Worm (Caenorhabditis elegans) whole organism, L2 larva: ENCODE data around the gene F49C12.6.

Experiments
- C34F6.9 ChIP-seq: fragments of 150-350 bp; optimal IDR thresholded peaks from 2 replicates; lab custom pipeline; 2014; ENCODE audit warnings: missing biosample characterization, missing genetic modification characterization
- F13H6.1 ChIP-seq: sonication (generic microtip); optimal IDR thresholded peaks from 2 replicates; lab custom pipeline; 2016; ENCODE audit warnings: missing genetic modification characterization, missing compliant biosample characterization
- R02D3.7 ChIP-seq: fragments of 150-350 bp; optimal IDR thresholded peaks from 2 replicates; lab custom pipeline; 2014; ENCODE audit warnings: missing biosample characterization, missing genetic modification characterization
- Y55F3AM.14 ChIP-seq: fragments of 200-800 bp; sonication (Bioruptor generic); optimal IDR thresholded peaks from 2 replicates; lab custom pipeline; 2018; ENCODE audit warnings: mild to moderate bottlenecking, missing genetic modification characterization, missing compliant biosample characterization
- alr-1 ChIP-seq: fragments of 150-350 bp; optimal IDR thresholded peaks from 2 replicates; lab custom pipeline; 2014; ENCODE audit warnings: missing biosample characterization, missing genetic modification characterization
- aly-2 ChIP-seq: fragments of 150-350 bp; optimal IDR thresholded peaks from 2 replicates; lab custom pipeline; 2014; ENCODE audit warnings: missing biosample characterization, missing genetic modification characterization
- ama-1 ChIP-seq: fragments of 150-350 bp; optimal IDR thresholded peaks from 2 replicates; lab custom pipeline; 2018; ENCODE audit warnings: inconsistent platforms
- ceh-16 ChIP-seq: fragments of 150-350 bp; optimal IDR thresholded peaks from 2 replicates; lab custom pipeline; 2014; ENCODE audit warnings: missing biosample characterization, missing genetic modification characterization
- ceh-82 ChIP-seq: fragments of 150-350 bp; optimal IDR thresholded peaks from 2 replicates; lab custom pipeline; 2014; ENCODE audit warnings: missing biosample characterization, missing genetic modification characterization
- crh-2 ChIP-seq: sonication (generic microtip); optimal IDR thresholded peaks from 2 replicates; lab custom pipeline; 2017; ENCODE audit warnings: missing biosample characterization, missing genetic modification characterization
- dmd-4 ChIP-seq: sonication (generic microtip); optimal IDR thresholded peaks from 2 replicates; lab custom pipeline; 2017; ENCODE audit warnings: missing biosample characterization, missing genetic modification characterization
- egl-27 ChIP-seq: sonication (generic microtip); optimal IDR thresholded peaks from 3 replicates; lab custom pipeline; 2017; ENCODE audit warnings: missing biosample characterization, missing genetic modification reagents, missing genetic modification characterization
- gmeb-1 ChIP-seq: fragments of 150-350 bp; optimal IDR thresholded peaks from 2 replicates; lab custom pipeline; 2014; ENCODE audit warnings: missing biosample characterization, missing genetic modification characterization
- lin-11 ChIP-seq: fragments of 150-350 bp; sonication (generic microtip); optimal IDR thresholded peaks from 2 replicates; lab custom pipeline; 2014; ENCODE audit warnings: missing biosample characterization, missing genetic modification characterization, inconsistent platforms, mixed read lengths
- lin-39 ChIP-seq: fragments of 150-350 bp; optimal IDR thresholded peaks from 2 replicates; lab custom pipeline; 2014; ENCODE audit warnings: missing biosample characterization, missing genetic modification reagents, missing genetic modification characterization
- lsy-2 ChIP-seq, 2 experiments: fragments of 150-350 bp in 1 of 2; sonication (generic microtip) in 1 of 2; optimal IDR thresholded peaks; 2 replicates each; lab custom pipeline; 2014 to 2017; ENCODE audit warnings: missing biosample characterization in 2 of 2, missing genetic modification characterization in 2 of 2
- mab-5 ChIP-seq: fragments of 150-350 bp; optimal IDR thresholded peaks from 2 replicates; lab custom pipeline; 2014; ENCODE audit warnings: missing biosample characterization, missing genetic modification characterization
- mbf-1 ChIP-seq: sonication (generic microtip); optimal IDR thresholded peaks from 2 replicates; lab custom pipeline; 2017; ENCODE audit warnings: missing biosample characterization, missing genetic modification characterization
- mdl-1 ChIP-seq, 2 experiments: fragments of 150-350 bp in 1 of 2; sonication (generic microtip) in 1 of 2; optimal IDR thresholded peaks; 2 replicates each; lab custom pipeline; 2017; ENCODE audit warnings: missing biosample characterization in 2 of 2, missing genetic modification characterization in 2 of 2
- nhr-10 ChIP-seq: sonication (generic microtip); optimal IDR thresholded peaks from 2 replicates; lab custom pipeline; 2017; ENCODE audit warnings: missing biosample characterization, missing genetic modification characterization
- nhr-11 ChIP-seq: fragments of 150-350 bp; optimal IDR thresholded peaks from 2 replicates; lab custom pipeline; 2014; ENCODE audit warnings: missing biosample characterization, missing genetic modification characterization
- nhr-12 ChIP-seq: fragments of 150-350 bp; optimal IDR thresholded peaks from 2 replicates; lab custom pipeline; 2014; ENCODE audit warnings: missing biosample characterization, missing genetic modification characterization
- nhr-129 ChIP-seq: fragments of 150-350 bp; optimal IDR thresholded peaks from 2 replicates; lab custom pipeline; 2014; ENCODE audit warnings: missing biosample characterization, missing genetic modification characterization
- nhr-21 ChIP-seq: fragments of 150-350 bp; optimal IDR thresholded peaks from 2 replicates; lab custom pipeline; 2014; ENCODE audit warnings: missing biosample characterization, missing genetic modification characterization
- nhr-23 ChIP-seq: fragments of 150-350 bp; optimal IDR thresholded peaks from 2 replicates; lab custom pipeline; 2014; ENCODE audit warnings: missing biosample characterization, missing genetic modification reagents, missing genetic modification characterization
- nhr-237 ChIP-seq: fragments of 150-350 bp; optimal IDR thresholded peaks from 2 replicates; lab custom pipeline; 2014; ENCODE audit warnings: missing biosample characterization, missing genetic modification characterization
- nhr-6 ChIP-seq: fragments of 150-350 bp; optimal IDR thresholded peaks from 2 replicates; lab custom pipeline; 2014; ENCODE audit warnings: missing biosample characterization, missing genetic modification characterization
- peb-1 ChIP-seq: fragments of 150-350 bp; optimal IDR thresholded peaks from 2 replicates; lab custom pipeline; 2014; ENCODE audit warnings: missing biosample characterization, missing genetic modification characterization
- sma-3 ChIP-seq: sonication (generic microtip); optimal IDR thresholded peaks from 2 replicates; lab custom pipeline; 2016; ENCODE audit warnings: missing genetic modification reagents, missing genetic modification characterization, missing compliant biosample characterization
- sma-9 ChIP-seq, 2 experiments: fragments of 150-350 bp in 1 of 2; sonication (generic microtip) in 1 of 2; optimal IDR thresholded peaks; 2 replicates each; lab custom pipeline; 2014 to 2016; ENCODE audit warnings: missing genetic modification characterization in 2 of 2, mild to moderate bottlenecking in 1 of 2, missing biosample characterization in 1 of 2, missing compliant biosample characterization in 1 of 2, missing genetic modification reagents in 1 of 2, moderate library complexity in 1 of 2
- unc-39 ChIP-seq: fragments of 150-350 bp; optimal IDR thresholded peaks from 2 replicates; lab custom pipeline; 2014; ENCODE audit warnings: missing biosample characterization, missing genetic modification characterization
- unc-55 ChIP-seq: fragments of 150-350 bp; sonication (generic microtip); optimal IDR thresholded peaks from 3 replicates; lab custom pipeline; 2014; ENCODE audit warnings: missing biosample characterization, missing genetic modification reagents, missing genetic modification characterization
- unc-62 ChIP-seq: fragments of 150-350 bp; optimal IDR thresholded peaks from 2 replicates; lab custom pipeline; 2014; ENCODE audit warnings: missing biosample characterization, missing genetic modification reagents, missing genetic modification characterization
- zag-1 ChIP-seq: fragments of 150-350 bp; optimal IDR thresholded peaks from 2 replicates; lab custom pipeline; 2014; ENCODE audit warnings: missing biosample characterization, missing genetic modification characterization
- ztf-1 ChIP-seq: fragments of 200-800 bp; sonication (Bioruptor generic); conservative IDR thresholded peaks from 2 replicates; pipeline ENCODE4 v1.3.6; 2022; ENCODE audit warnings: missing genetic modification characterization, missing compliant biosample characterization

The F49C12.6 gene

DNA sequence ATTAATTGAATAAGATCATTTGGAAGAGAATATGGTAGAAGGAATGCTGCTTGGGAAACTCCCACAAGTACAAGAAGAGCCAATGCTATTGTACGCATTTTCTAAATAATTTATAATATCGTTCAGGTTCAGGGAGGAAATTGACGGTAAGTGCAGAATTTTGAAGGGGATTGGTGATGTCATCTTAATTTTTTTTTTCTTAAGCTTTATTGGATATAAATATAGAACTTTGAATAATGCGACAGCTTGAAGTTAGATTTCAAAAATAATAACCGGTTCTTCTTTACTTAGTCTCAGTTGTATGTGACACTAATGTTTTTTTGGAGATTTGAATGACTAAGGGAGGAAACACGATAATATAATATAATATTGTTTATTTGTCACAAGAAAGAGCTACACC lies 21.9 kb upstream of the F49C12.6 start, which contains the start of gene nspg-7.1:
Gene nspg-7.1 (minus strand): TSS at position 101 of the 400 bp plus-strand sequence.
- TF ChIP-seq aly-2 (tag; lab: Kevin White, UChicago), result no peak
- no peak for TF ChIP-seq ceh-82 (tag; lab: Kevin White, UChicago)

DNA sequence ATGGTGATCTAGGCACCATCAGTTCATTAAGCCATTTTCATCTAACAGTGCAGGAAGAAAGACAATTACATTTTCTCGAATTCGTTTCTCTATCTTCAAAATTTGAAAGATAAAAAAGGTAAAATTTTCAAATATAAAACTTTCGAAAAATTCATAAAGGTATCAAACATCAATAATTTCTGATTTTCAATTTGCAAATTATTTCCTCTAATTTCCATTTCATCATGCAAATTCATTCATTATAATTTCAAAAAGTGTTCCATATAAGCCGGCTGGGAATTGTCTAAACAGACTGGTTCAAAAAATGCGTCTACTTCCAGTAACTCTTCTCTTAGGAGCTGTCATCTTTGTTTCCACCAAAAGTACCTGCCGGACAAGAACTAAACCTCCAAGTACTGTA lies 18.8 kb upstream of the F49C12.6 start, which contains the start of gene clec-183:
Gene clec-183 (plus strand): TSS at position 301 of the 400 bp plus-strand sequence.
- TF ChIP-seq R02D3.7 (no peak), ceh-82 (tag; lab: Kevin White, UChicago) (no peak), dmd-4 (tag; lab: Kevin White, UChicago) (no peak), unc-55 (GFP tag; lab: Kevin White, UChicago) (no peak), nhr-237 (no peak), C34F6.9 (tag; lab: Kevin White, UChicago) (no peak), aly-2 (tag; lab: Kevin White, UChicago) (no peak), sma-9 (GFP tag; optimal IDR thresholded peaks at IDR 0.05; lab: Kevin White, UChicago) (no peak), sma-9 (tag; optimal IDR thresholded peaks at IDR 0.05; lab: Kevin White, UChicago) (no peak), nhr-21 (tag; lab: Kevin White, UChicago) (no peak), egl-27 (tag; lab: Kevin White, UChicago) (no peak)

ce11 chrIV:9323989-9324506 lies 15.2 kb upstream of the F49C12.6 start, which contains the start of the genes nspg-11 and F49C12.15:
nspg-11 (minus strand) TSS chrIV:9324089.
F49C12.15 (plus strand) TSS chrIV:9324456.
- TF ChIP-seq Y55F3AM.14 (GFP tag; lab: Kevin White, UChicago) (no peak), sma-9 (GFP tag; optimal IDR thresholded peaks at IDR 0.05; lab: Kevin White, UChicago) (no peak), sma-9 (tag; optimal IDR thresholded peaks at IDR 0.05; lab: Kevin White, UChicago) (no peak), R02D3.7 (no peak)

DNA sequence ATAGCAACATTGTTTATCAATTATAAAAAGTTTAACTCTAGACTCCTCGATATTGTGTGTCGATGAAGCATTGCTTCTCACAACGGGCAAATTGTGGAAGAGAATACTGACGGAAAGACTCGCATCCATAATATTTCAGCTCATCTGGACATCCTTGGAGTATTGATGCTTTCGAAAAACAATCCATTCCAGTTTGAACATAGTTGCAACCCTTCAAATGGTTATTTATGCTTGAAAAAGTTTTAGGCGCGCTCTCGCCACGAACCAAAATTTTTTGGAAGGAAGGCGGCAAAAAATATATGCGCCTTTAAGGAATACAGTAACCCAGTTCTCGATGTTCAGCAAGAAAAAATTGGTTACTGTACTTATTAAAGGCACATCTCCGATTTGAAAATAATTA lies 13.6 kb upstream of the F49C12.6 start:
- TF ChIP-seq crh-2 (tag; lab: Kevin White, UChicago) (peak; percentile 25), ceh-16 (no peak), aly-2 (tag; lab: Kevin White, UChicago) (no peak), nhr-6 (no peak), Y55F3AM.14 (GFP tag; lab: Kevin White, UChicago) (no peak), nhr-21 (tag; lab: Kevin White, UChicago) (no peak), unc-55 (GFP tag; lab: Kevin White, UChicago) (no peak), unc-62 (GFP tag; lab: Kevin White, UChicago) (no peak), lin-11 (tag; lab: Kevin White, UChicago) (no peak), sma-3 (GFP tag; lab: Kevin White, UChicago) (peak; percentile 25), ztf-1 (GFP tag; lab: Robert Waterston, UW) (no peak), lsy-2 (tag; optimal IDR thresholded peaks at IDR 0.05; lab: Kevin White, UChicago) (no peak), peb-1 (tag; lab: Kevin White, UChicago) (no peak), gmeb-1 (tag; lab: Kevin White, UChicago) (no peak), nhr-11 (tag; lab: Kevin White, UChicago) (no peak), zag-1 (tag; lab: Kevin White, UChicago) (no peak), nhr-23 (tag; lab: Kevin White, UChicago) (no peak), nhr-12 (tag; lab: Kevin White, UChicago) (no peak), nhr-10 (tag; lab: Kevin White, UChicago) (no peak), R02D3.7 (no peak), F13H6.1 (no peak), mdl-1 (tag; optimal IDR thresholded peaks at IDR 0.05; lab: Kevin White, UChicago) (no peak), ama-1 (lab: Kevin White, UChicago) (peak; percentile 16), alr-1 (no peak), nhr-129 (tag; lab: Kevin White, UChicago) (no peak), egl-27 (tag; lab: Kevin White, UChicago) (no peak), unc-39 (no peak), mbf-1 (tag; lab: Kevin White, UChicago) (no peak), sma-9 (GFP tag; optimal IDR thresholded peaks at IDR 0.05; lab: Kevin White, UChicago) (peak; percentile 37), sma-9 (tag; optimal IDR thresholded peaks at IDR 0.05; lab: Kevin White, UChicago) (no peak), lin-39 (tag; lab: Kevin White, UChicago) (no peak), mab-5 (tag; lab: Kevin White, UChicago) (no peak)
